Worm (Caenorhabditis elegans) whole organism, mixed stage, embryonic: ENCODE data around the gene fat-1.

Experiments used
- M03D4.4 ChIP-seq: sonication (generic microtip); optimal IDR thresholded peaks from 2 replicates; lab custom pipeline; 2017; ENCODE audit warnings: mild to moderate bottlenecking, missing genetic modification characterization, missing compliant biosample characterization
- blmp-1 ChIP-seq: fragments of 150-350 bp; optimal IDR thresholded peaks from 2 replicates; lab custom pipeline; 2014; ENCODE audit warnings: missing biosample characterization, missing genetic modification characterization
- ceh-39 ChIP-seq: fragments of 150-350 bp; optimal IDR thresholded peaks from 2 replicates; lab custom pipeline; 2014; ENCODE audit warnings: missing biosample characterization, missing genetic modification characterization
- ceh-43 ChIP-seq: fragments of 200-800 bp; sonication (Bioruptor generic); optimal IDR thresholded peaks from 2 replicates; lab custom pipeline; 2018; ENCODE audit warnings: mild to moderate bottlenecking, missing genetic modification characterization, moderate library complexity, missing compliant biosample characterization
- ceh-83 ChIP-seq: fragments of 200-800 bp; sonication (Bioruptor generic); optimal IDR thresholded peaks from 2 replicates; lab custom pipeline; 2018; ENCODE audit warnings: mild to moderate bottlenecking, missing genetic modification characterization, missing compliant biosample characterization
- ces-1 ChIP-seq: fragments of 150-350 bp; optimal IDR thresholded peaks from 2 replicates; lab custom pipeline; 2014; ENCODE audit warnings: missing biosample characterization, missing genetic modification reagents, missing genetic modification characterization
- cnd-1 ChIP-seq: fragments of 200-800 bp; sonication (Bioruptor generic); optimal IDR thresholded peaks from 2 replicates; lab custom pipeline; 2018; ENCODE audit warnings: mild to moderate bottlenecking, missing genetic modification characterization, missing compliant biosample characterization
- drap-1 ChIP-seq: fragments of 200-800 bp; sonication (Bioruptor generic); optimal IDR thresholded peaks from 3 replicates; lab custom pipeline; 2018; ENCODE audit warnings: mild to moderate bottlenecking, missing genetic modification characterization, missing compliant biosample characterization
- elt-1 ChIP-seq: sonication (generic microtip); optimal IDR thresholded peaks from 2 replicates; lab custom pipeline; 2017; ENCODE audit warnings: missing genetic modification characterization, mild to moderate bottlenecking, missing compliant biosample characterization, antibody characterized with exemption, moderate library complexity, borderline replicate concordance; ENCODE audit not compliant: insufficient read depth
- elt-3 ChIP-seq: fragments of 150-350 bp; optimal IDR thresholded peaks from 2 replicates; lab custom pipeline; 2014; ENCODE audit warnings: missing biosample characterization, missing genetic modification characterization
- flh-1 ChIP-seq: fragments of 200-800 bp; sonication (Bioruptor generic); optimal IDR thresholded peaks from 2 replicates; lab custom pipeline; 2018; ENCODE audit warnings: mild to moderate bottlenecking, missing genetic modification characterization, moderate library complexity, missing compliant biosample characterization
- ham-2 ChIP-seq: fragments of 200-800 bp; sonication (Bioruptor generic); optimal IDR thresholded peaks from 2 replicates; lab custom pipeline; 2018; ENCODE audit warnings: mild to moderate bottlenecking, missing genetic modification characterization, missing compliant biosample characterization
- hlh-1 ChIP-seq: fragments of 150-350 bp; optimal IDR thresholded peaks from 2 replicates; lab custom pipeline; 2014; ENCODE audit warnings: missing biosample characterization, missing genetic modification reagents, missing genetic modification characterization
- lin-13 ChIP-seq: fragments of 150-350 bp; optimal IDR thresholded peaks from 2 replicates; lab custom pipeline; 2014; ENCODE audit warnings: missing biosample characterization, missing genetic modification characterization
- lin-32 ChIP-seq: fragments of 200-800 bp; sonication (Bioruptor generic); optimal IDR thresholded peaks from 2 replicates; lab custom pipeline; 2018; ENCODE audit warnings: mild to moderate bottlenecking, missing genetic modification characterization, missing compliant biosample characterization
- lsy-2 ChIP-seq: fragments of 150-350 bp; optimal IDR thresholded peaks from 2 replicates; lab custom pipeline; 2014; ENCODE audit warnings: missing biosample characterization, missing genetic modification characterization
- mab-5 ChIP-seq: fragments of 150-350 bp; optimal IDR thresholded peaks from 2 replicates; lab custom pipeline; 2014; ENCODE audit warnings: missing biosample characterization, missing genetic modification characterization
- mep-1 ChIP-seq: fragments of 150-350 bp; optimal IDR thresholded peaks from 2 replicates; lab custom pipeline; 2017; ENCODE audit warnings: missing biosample characterization, missing genetic modification reagents, missing genetic modification characterization, inconsistent platforms
- mls-2 ChIP-seq: sonication (generic microtip); optimal IDR thresholded peaks from 2 replicates; lab custom pipeline; 2016; ENCODE audit warnings: mild to moderate bottlenecking, missing genetic modification characterization, moderate library complexity, missing compliant biosample characterization
- nhr-12 ChIP-seq: fragments of 150-350 bp; optimal IDR thresholded peaks from 2 replicates; lab custom pipeline; 2014; ENCODE audit warnings: missing biosample characterization, missing genetic modification characterization
- nhr-2 ChIP-seq: fragments of 150-350 bp; optimal IDR thresholded peaks from 2 replicates; lab custom pipeline; 2014; ENCODE audit warnings: missing biosample characterization, missing genetic modification characterization
- nhr-237 ChIP-seq: fragments of 150-350 bp; optimal IDR thresholded peaks from 2 replicates; lab custom pipeline; 2014; ENCODE audit warnings: missing biosample characterization, missing genetic modification characterization
- nhr-28 ChIP-seq: fragments of 150-350 bp; optimal IDR thresholded peaks from 2 replicates; lab custom pipeline; 2014; ENCODE audit warnings: missing biosample characterization, missing genetic modification characterization
- nhr-76 ChIP-seq: sonication (generic microtip); optimal IDR thresholded peaks from 2 replicates; lab custom pipeline; 2017; ENCODE audit warnings: missing biosample characterization, missing genetic modification characterization
- pha-4 ChIP-seq: fragments of 150-350 bp; optimal IDR thresholded peaks from 2 replicates; lab custom pipeline; 2018; ENCODE audit warnings: missing biosample characterization, missing genetic modification reagents, missing genetic modification characterization
- sem-2 ChIP-seq: fragments of 200-800 bp; sonication (Bioruptor generic); optimal IDR thresholded peaks from 2 replicates; lab custom pipeline; 2018; ENCODE audit warnings: mild to moderate bottlenecking, missing genetic modification characterization, missing compliant biosample characterization
- snpc-4 ChIP-seq: fragments of 150-350 bp; optimal IDR thresholded peaks from 2 replicates; lab custom pipeline; 2014; ENCODE audit warnings: missing biosample characterization, missing genetic modification characterization
- sptf-1 ChIP-seq: sonication (generic microtip); optimal IDR thresholded peaks from 2 replicates; lab custom pipeline; 2017; ENCODE audit warnings: mild to moderate bottlenecking, missing genetic modification characterization, moderate library complexity, missing compliant biosample characterization
- tbx-8 ChIP-seq: fragments of 200-800 bp; sonication (Bioruptor generic); optimal IDR thresholded peaks from 2 replicates; lab custom pipeline; 2018; ENCODE audit warnings: mild to moderate bottlenecking, missing genetic modification characterization, moderate library complexity, missing compliant biosample characterization
- unc-120 ChIP-seq: sonication (generic microtip); optimal IDR thresholded peaks from 2 replicates; lab custom pipeline; 2017; ENCODE audit warnings: missing genetic modification characterization, missing compliant biosample characterization; ENCODE audit not compliant: poor library complexity, severe bottlenecking
- unc-39 ChIP-seq: fragments of 150-350 bp; optimal IDR thresholded peaks from 2 replicates; lab custom pipeline; 2014; ENCODE audit warnings: missing biosample characterization, missing genetic modification characterization
- unc-62 ChIP-seq: fragments of 150-350 bp; optimal IDR thresholded peaks from 2 replicates; lab custom pipeline; 2014; ENCODE audit warnings: missing biosample characterization, missing genetic modification reagents, missing genetic modification characterization
- zip-8 ChIP-seq: fragments of 150-350 bp; optimal IDR thresholded peaks from 2 replicates; lab custom pipeline; 2014; ENCODE audit warnings: missing biosample characterization, missing genetic modification characterization
- ztf-11 ChIP-seq: fragments of 150-350 bp; optimal IDR thresholded peaks from 2 replicates; lab custom pipeline; 2014; ENCODE audit warnings: missing biosample characterization, missing genetic modification characterization

The fat-1 gene

DNA sequence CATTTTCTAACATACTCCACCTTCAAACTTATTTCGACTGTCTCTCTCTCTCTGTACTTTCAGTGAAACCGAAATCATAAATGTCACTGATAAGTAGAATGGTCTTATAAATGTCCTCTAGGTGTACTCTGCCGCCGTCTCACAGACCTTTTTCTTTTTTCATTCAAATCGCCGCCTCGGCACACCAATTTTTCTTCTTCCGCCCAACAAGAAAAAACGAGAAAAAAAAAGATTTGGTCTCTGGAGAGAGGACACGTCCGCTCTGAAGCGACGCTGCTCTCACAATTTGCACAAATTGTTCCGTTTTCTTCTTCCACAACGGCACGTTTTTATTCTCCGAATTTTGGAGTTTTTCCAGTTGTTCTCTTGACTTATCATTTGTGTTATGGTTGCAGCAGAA, 2.3 kb upstream of the fat-1 start:
- TF ChIP-seq elt-1 (tag; lab: Kevin White, UChicago) (no peak), zip-8 (no peak), sem-2 (no peak), lin-32 (GFP tag; lab: Kevin White, UChicago) (no peak), mls-2 (tag; lab: Kevin White, UChicago) (no peak), lin-13 (no peak), nhr-12 (tag; lab: Kevin White, UChicago) (no peak), nhr-237 (no peak), ztf-11 (tag; lab: Kevin White, UChicago) (no peak), nhr-76 (tag; lab: Kevin White, UChicago) (no peak), ceh-39 (tag; lab: Kevin White, UChicago) (no peak), snpc-4 (tag; lab: Kevin White, UChicago) (no peak), unc-39 (tag; lab: Kevin White, UChicago) (no peak), unc-62 (GFP tag; lab: Kevin White, UChicago) (no peak), M03D4.4 (tag; lab: Kevin White, UChicago) (no peak), flh-1 (GFP tag; lab: Kevin White, UChicago) (no peak), sptf-1 (tag; lab: Kevin White, UChicago) (no peak), nhr-2 (no peak)
- TF ChIP-seq, all 35 proteins: peak for 0

DNA sequence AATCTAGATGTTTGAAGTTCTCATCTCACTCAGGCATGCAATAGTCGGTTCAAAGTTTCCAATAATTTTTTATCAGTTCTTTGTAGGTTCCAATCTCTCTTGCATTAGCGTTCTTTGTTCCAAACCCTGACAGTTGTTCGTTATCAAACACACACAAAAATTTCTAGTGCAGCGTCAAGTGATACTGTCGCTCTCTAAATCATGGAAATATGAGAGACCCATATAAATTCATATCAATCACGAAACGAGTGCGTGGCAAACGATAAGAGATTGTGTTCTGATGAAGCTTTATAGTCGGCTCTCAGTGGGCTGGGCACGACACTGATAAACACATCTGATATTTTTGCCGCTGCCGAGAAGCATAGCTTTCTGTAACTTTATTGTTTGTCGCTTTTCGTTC, 1.3 kb upstream of the fat-1 start:
- no peak for TF ChIP-seq mls-2 (tag; lab: Kevin White, UChicago)
- TF ChIP-seq M03D4.4 (tag; lab: Kevin White, UChicago), result no peak
- no peak for TF ChIP-seq ceh-43 (GFP tag; lab: Kevin White, UChicago)
- TF ChIP-seq flh-1 (GFP tag; lab: Kevin White, UChicago), result no peak
- TF ChIP-seq lsy-2, result no peak
- TF ChIP-seq mab-5 (tag; lab: Kevin White, UChicago), result no peak
- TF ChIP-seq ham-2 (GFP tag; lab: Kevin White, UChicago), result no peak
- no peak for TF ChIP-seq mep-1 (tag; lab: Kevin White, UChicago)
- no peak for TF ChIP-seq ztf-11 (tag; lab: Kevin White, UChicago)
- TF ChIP-seq tbx-8, result no peak
- TF ChIP-seq cnd-1 (tag; lab: Kevin White, UChicago), result no peak
- TF ChIP-seq nhr-237, result no peak
- no peak for TF ChIP-seq snpc-4 (tag; lab: Kevin White, UChicago)
- no peak for TF ChIP-seq nhr-2
- TF ChIP-seq drap-1 (GFP tag; lab: Kevin White, UChicago), result no peak
- TF ChIP-seq sem-2, result no peak
- no peak for TF ChIP-seq blmp-1
- TF ChIP-seq ceh-39 (tag; lab: Kevin White, UChicago), result no peak

DNA sequence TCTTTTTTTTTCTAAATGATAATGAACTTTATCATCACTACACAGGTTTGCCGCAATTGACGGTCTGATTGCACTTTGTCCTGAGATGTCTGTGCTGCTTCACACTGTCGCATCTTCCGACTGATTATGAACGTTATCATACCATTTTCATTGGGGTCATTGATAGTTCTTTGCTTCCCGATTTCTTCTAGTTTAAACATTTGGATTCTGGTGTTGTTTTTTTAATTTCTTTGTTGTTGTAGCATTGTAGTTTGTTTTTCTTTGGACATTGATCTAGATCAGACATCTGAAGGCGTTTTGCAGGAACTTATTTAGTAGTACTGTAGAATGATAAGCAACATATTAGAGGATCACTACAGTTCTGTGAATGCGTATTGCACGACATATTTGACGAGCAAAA, 3.3 kb downstream of the fat-1 start:
- TF ChIP-seq nhr-28 (tag; lab: Kevin White, UChicago), result no peak
- no peak for TF ChIP-seq tbx-8
- no peak for TF ChIP-seq pha-4 (tag; lab: Kevin White, UChicago)
- TF ChIP-seq lin-13, result no peak
- no peak for TF ChIP-seq drap-1 (GFP tag; lab: Kevin White, UChicago)
- no peak for TF ChIP-seq mab-5 (tag; lab: Kevin White, UChicago)
- TF ChIP-seq ceh-83 (GFP tag; lab: Kevin White, UChicago), result no peak
- no peak for TF ChIP-seq mep-1 (tag; lab: Kevin White, UChicago)
- no peak for TF ChIP-seq unc-39 (tag; lab: Kevin White, UChicago)
- no peak for TF ChIP-seq cnd-1 (tag; lab: Kevin White, UChicago)
- TF ChIP-seq nhr-76 (tag; lab: Kevin White, UChicago), result no peak
- no peak for TF ChIP-seq elt-1 (tag; lab: Kevin White, UChicago)
- no peak for TF ChIP-seq snpc-4 (tag; lab: Kevin White, UChicago)
- no peak for TF ChIP-seq blmp-1
- no peak for TF ChIP-seq unc-62 (GFP tag; lab: Kevin White, UChicago)
- no peak for TF ChIP-seq unc-120
- no peak for TF ChIP-seq ham-2 (GFP tag; lab: Kevin White, UChicago)
- no peak for TF ChIP-seq lin-32 (GFP tag; lab: Kevin White, UChicago)

- TF ChIP-seq drap-1 (GFP tag; lab: Kevin White, UChicago) (no peak), blmp-1 (no peak), elt-3 (tag; lab: Kevin White, UChicago) (no peak), unc-62 (GFP tag; lab: Kevin White, UChicago) (no peak), hlh-1 (tag; lab: Kevin White, UChicago) (no peak), sem-2 (no peak), flh-1 (GFP tag; lab: Kevin White, UChicago) (no peak), mls-2 (tag; lab: Kevin White, UChicago) (no peak), tbx-8 (no peak), ceh-43 (GFP tag; lab: Kevin White, UChicago) (no peak), lsy-2 (no peak), mep-1 (tag; lab: Kevin White, UChicago) (no peak), ztf-11 (tag; lab: Kevin White, UChicago) (no peak), unc-39 (tag; lab: Kevin White, UChicago) (no peak), lin-13 (no peak), unc-120 (no peak), ham-2 (GFP tag; lab: Kevin White, UChicago) (no peak), M03D4.4 (tag; lab: Kevin White, UChicago) (no peak), ces-1 (GFP tag; lab: Kevin White, UChicago) (no peak), pha-4 (tag; lab: Kevin White, UChicago) (no peak)
- TF ChIP-seq, all 35 proteins: peak for 0
Observed at ce11 chrIV:13319886-13320650, 4.6 kb downstream of the fat-1 start.
